Fruit fly (Drosophila melanogaster) whole organism, embryonic: ENCODE results near the gene CG31870.
A peak's percentile ranks its signal among the peaks of the same experiment; 100 is the strongest.

ENCODE experiments used
- B-H2 ChIP-seq: fragments of 200-800 bp; sonication (Bioruptor generic); optimal IDR thresholded peaks from 2 replicates; lab custom pipeline; 2018; ENCODE audit warnings: missing biosample characterization, mild to moderate bottlenecking, missing genetic modification characterization
- CG10431 ChIP-seq: fragments of 200-800 bp; sonication (Bioruptor generic); optimal IDR thresholded peaks from 3 replicates; lab custom pipeline; 2018; ENCODE audit warnings: missing biosample characterization, mild to moderate bottlenecking, missing genetic modification characterization
- CG10462 ChIP-seq: fragments of 200-800 bp; sonication (Bioruptor generic); optimal IDR thresholded peaks from 2 replicates; lab custom pipeline; 2016; ENCODE audit warnings: missing biosample characterization, missing genetic modification characterization
- CG10565 ChIP-seq: fragments of 200-800 bp; sonication (Bioruptor generic); optimal IDR thresholded peaks from 3 replicates; lab custom pipeline; 2016; ENCODE audit warnings: missing biosample characterization, mild to moderate bottlenecking, missing genetic modification characterization
- CG12155 ChIP-seq: fragments of 200-800 bp; sonication (Bioruptor generic); optimal IDR thresholded peaks from 3 replicates; lab custom pipeline; 2016; ENCODE audit warnings: missing biosample characterization, missing genetic modification characterization
- CG13287 ChIP-seq: fragments of 200-800 bp; sonication (Bioruptor generic); IDR thresholded peaks from 2 replicates; pipeline ENCODE4 v1.3.6; 2022; ENCODE audit warnings: missing biosample characterization, missing genetic modification characterization; ENCODE audit not compliant: partially characterized antibody
- CG16813 ChIP-seq: fragments of 200-800 bp; sonication (Bioruptor generic); IDR thresholded peaks from 3 replicates; pipeline ENCODE4 v1.3.6; 2022; ENCODE audit warnings: missing biosample characterization, missing genetic modification characterization; ENCODE audit not compliant: partially characterized antibody
- CG17361 ChIP-seq: fragments of 200-800 bp; sonication (Bioruptor generic); IDR thresholded peaks from 3 replicates; pipeline ENCODE4 v1.3.6; 2022; ENCODE audit warnings: missing biosample characterization, missing genetic modification characterization
- CG18599 ChIP-seq: fragments of 200-800 bp; sonication (Bioruptor generic); optimal IDR thresholded peaks from 3 replicates; lab custom pipeline; 2017; ENCODE audit warnings: missing biosample characterization, missing genetic modification characterization, mild to moderate bottlenecking, moderate library complexity, missing genetic modification reagents
- CG32532 ChIP-seq: fragments of 200-800 bp; sonication (Bioruptor generic); IDR thresholded peaks from 2 replicates; pipeline ENCODE4 v1.3.6; 2022; ENCODE audit warnings: missing biosample characterization, missing genetic modification characterization
- CG33557 ChIP-seq: fragments of 200-800 bp; sonication (Bioruptor generic); optimal IDR thresholded peaks from 2 replicates; lab custom pipeline; 2019; ENCODE audit warnings: missing biosample characterization, mild to moderate bottlenecking, missing genetic modification characterization, moderate library complexity
- CG4617 ChIP-seq: fragments of 200-800 bp; sonication (Bioruptor generic); optimal IDR thresholded peaks from 3 replicates; lab custom pipeline; 2016; ENCODE audit warnings: missing biosample characterization, missing genetic modification characterization, borderline replicate concordance
- CG6254 ChIP-seq: fragments of 200-800 bp; sonication (Bioruptor generic); optimal IDR thresholded peaks from 3 replicates; lab custom pipeline; 2017; ENCODE audit warnings: mild to moderate bottlenecking, missing biosample characterization, missing genetic modification reagents, missing genetic modification characterization
- CG6683 ChIP-seq: fragments of 200-800 bp; sonication (Bioruptor generic); optimal IDR thresholded peaks from 2 replicates; lab custom pipeline; 2017; ENCODE audit warnings: missing biosample characterization, mild to moderate bottlenecking, missing genetic modification characterization, missing genetic modification reagents
- CG8089 ChIP-seq: fragments of 200-800 bp; sonication (Bioruptor generic); optimal IDR thresholded peaks from 3 replicates; lab custom pipeline; 2016; ENCODE audit warnings: missing biosample characterization, missing genetic modification characterization
- CG8290 ChIP-seq, 3 experiments: fragments of 200-800 bp; sonication (Bioruptor generic); optimal IDR thresholded peaks; 2 replicates each; lab custom pipeline; 2016 to 2019; ENCODE audit warnings: missing biosample characterization in 3 of 3, missing genetic modification characterization in 3 of 3, mild to moderate bottlenecking in 2 of 3, moderate library complexity in 1 of 3
- CG8388 ChIP-seq: fragments of 200-800 bp; sonication (Bioruptor generic); optimal IDR thresholded peaks from 2 replicates; lab custom pipeline; 2019; ENCODE audit warnings: missing biosample characterization, mild to moderate bottlenecking, missing genetic modification characterization, moderate library complexity
- CG9215 ChIP-seq: fragments of 200-800 bp; sonication (Bioruptor generic); IDR thresholded peaks from 2 replicates; pipeline ENCODE4 v1.3.6; 2022; ENCODE audit warnings: missing biosample characterization, missing genetic modification characterization
- Dad ChIP-seq: fragments of 200-800 bp; sonication (Bioruptor generic); optimal IDR thresholded peaks from 3 replicates; lab custom pipeline; 2016; ENCODE audit warnings: missing biosample characterization, missing genetic modification characterization
- Doc2 ChIP-seq: fragments of 200-800 bp; sonication (Bioruptor generic); IDR thresholded peaks from 2 replicates; pipeline ENCODE4 v1.3.6; 2022; ENCODE audit warnings: missing biosample characterization, missing genetic modification characterization
- Doc3 ChIP-seq: fragments of 200-800 bp; sonication (Bioruptor generic); IDR thresholded peaks from 3 replicates; pipeline ENCODE4 v1.3.6; 2022; ENCODE audit warnings: missing biosample characterization, missing genetic modification characterization; ENCODE audit not compliant: partially characterized antibody
- E2f1 ChIP-seq: fragments of 200-800 bp; sonication (Bioruptor generic); IDR thresholded peaks from 2 replicates; pipeline ENCODE4 v1.3.6; 2022; ENCODE audit warnings: missing biosample characterization, missing genetic modification characterization
- Fer3 ChIP-seq: fragments of 200-800 bp; sonication (Bioruptor generic); optimal IDR thresholded peaks from 2 replicates; lab custom pipeline; 2018; ENCODE audit warnings: missing biosample characterization, mild to moderate bottlenecking, missing genetic modification characterization, moderate library complexity
- HLH4C ChIP-seq: fragments of 200-800 bp; sonication (Bioruptor generic); IDR thresholded peaks from 3 replicates; pipeline ENCODE4 v1.3.6; 2022; ENCODE audit warnings: missing biosample characterization, missing genetic modification characterization; ENCODE audit not compliant: partially characterized antibody
- HmgZ ChIP-seq: fragments of 200-800 bp; sonication (Bioruptor generic); optimal IDR thresholded peaks from 2 replicates; lab custom pipeline; 2018; ENCODE audit warnings: missing biosample characterization, mild to moderate bottlenecking, missing genetic modification characterization
- Myb ChIP-seq: fragments of 200-800 bp; sonication (Bioruptor generic); optimal IDR thresholded peaks from 2 replicates; lab custom pipeline; 2016; ENCODE audit warnings: missing biosample characterization, missing genetic modification characterization
- Neu2 ChIP-seq: fragments of 200-800 bp; sonication (Bioruptor generic); optimal IDR thresholded peaks from 3 replicates; lab custom pipeline; 2016; ENCODE audit warnings: missing biosample characterization, missing genetic modification characterization, borderline replicate concordance
- Rfx ChIP-seq: fragments of 200-800 bp; sonication (Bioruptor generic); IDR thresholded peaks from 2 replicates; pipeline ENCODE4 v1.3.6; 2022; ENCODE audit warnings: missing biosample characterization, missing genetic modification characterization
- Scr ChIP-seq: fragments of 200-800 bp; sonication (Bioruptor generic); IDR thresholded peaks from 2 replicates; pipeline ENCODE4 v1.3.6; 2022; ENCODE audit warnings: missing biosample characterization, missing genetic modification characterization; ENCODE audit not compliant: partially characterized antibody
- Sry-β ChIP-seq: fragments of 200-800 bp; sonication (Bioruptor generic); optimal IDR thresholded peaks from 2 replicates; lab custom pipeline; 2018; ENCODE audit warnings: missing biosample characterization, mild to moderate bottlenecking, missing genetic modification characterization, moderate library complexity
- Vsx1 ChIP-seq: fragments of 200-800 bp; sonication (Bioruptor generic); optimal IDR thresholded peaks from 2 replicates; lab custom pipeline; 2017; ENCODE audit warnings: missing biosample characterization, mild to moderate bottlenecking, missing genetic modification characterization, missing genetic modification reagents
- ap ChIP-seq: fragments of 200-800 bp; sonication (Bioruptor generic); IDR thresholded peaks from 2 replicates; pipeline ENCODE4 v1.3.6; 2022; ENCODE audit warnings: missing biosample characterization, missing genetic modification characterization
- br ChIP-seq: fragments of >200 bp; optimal IDR thresholded peaks from 2 replicates; lab custom pipeline; 2017
- dati ChIP-seq: fragments of 200-800 bp; sonication (Bioruptor generic); IDR thresholded peaks from 2 replicates; pipeline ENCODE4 v1.3.6; 2022; ENCODE audit warnings: missing biosample characterization, missing genetic modification characterization
- eyg ChIP-seq: fragments of 200-800 bp; sonication (Bioruptor generic); optimal IDR thresholded peaks from 3 replicates; lab custom pipeline; 2016; ENCODE audit warnings: missing biosample characterization, missing genetic modification characterization
- ftz-f1 ChIP-seq: fragments of 200-800 bp; sonication (Bioruptor generic); optimal IDR thresholded peaks from 2 replicates; lab custom pipeline; 2016; ENCODE audit warnings: missing biosample characterization, missing genetic modification characterization
- gfzf ChIP-seq: fragments of 200-800 bp; sonication (Bioruptor generic); optimal IDR thresholded peaks from 2 replicates; lab custom pipeline; 2016; ENCODE audit warnings: missing biosample characterization, mild to moderate bottlenecking, missing genetic modification characterization, moderate library complexity
- grau ChIP-seq: fragments of 200-800 bp; optimal IDR thresholded peaks from 3 replicates; lab custom pipeline; 2019; ENCODE audit warnings: missing biosample characterization, mild to moderate bottlenecking, missing genetic modification characterization, moderate library complexity
- mld ChIP-seq: fragments of 200-800 bp; sonication (Bioruptor generic); IDR thresholded peaks from 3 replicates; pipeline ENCODE4 v1.3.6; 2022; ENCODE audit warnings: missing biosample characterization, missing genetic modification characterization; ENCODE audit not compliant: partially characterized antibody
- pb ChIP-seq: fragments of 200-800 bp; sonication (Bioruptor generic); optimal IDR thresholded peaks from 3 replicates; lab custom pipeline; 2016; ENCODE audit warnings: missing biosample characterization, missing genetic modification characterization
- pum ChIP-seq: fragments of 200-800 bp; sonication (Bioruptor generic); optimal IDR thresholded peaks from 2 replicates; lab custom pipeline; 2016; ENCODE audit warnings: missing biosample characterization, missing genetic modification characterization
- row ChIP-seq: fragments of 200-800 bp; sonication (Bioruptor generic); IDR thresholded peaks from 3 replicates; pipeline ENCODE4 v1.3.6; 2022; ENCODE audit warnings: missing biosample characterization, missing genetic modification characterization
- stc ChIP-seq: fragments of 200-800 bp; sonication (Bioruptor generic); IDR thresholded peaks from 2 replicates; pipeline ENCODE4 v1.3.6; 2022; ENCODE audit warnings: missing biosample characterization, missing genetic modification characterization
- stwl ChIP-seq: fragments of 200-800 bp; sonication (Bioruptor generic); optimal IDR thresholded peaks from 3 replicates; lab custom pipeline; 2018; ENCODE audit warnings: missing biosample characterization, mild to moderate bottlenecking, missing genetic modification characterization, moderate library complexity
- tll ChIP-seq, 2 experiments: fragments of 200-800 bp in 1 of 2; fragments of >200 bp in 1 of 2; sonication (Bioruptor generic) in 1 of 2; optimal IDR thresholded peaks; 2 replicates each; lab custom pipeline; 2017 to 2019; ENCODE audit warnings: missing biosample characterization in 2 of 2, missing genetic modification characterization in 2 of 2, mild to moderate bottlenecking in 1 of 2, moderate library complexity in 1 of 2
- vnd ChIP-seq: fragments of 200-800 bp; sonication (Bioruptor generic); IDR thresholded peaks from 3 replicates; pipeline ENCODE4 v1.3.6; 2022; ENCODE audit warnings: missing biosample characterization, missing genetic modification characterization; ENCODE audit not compliant: partially characterized antibody
- zen ChIP-seq: fragments of 200-800 bp; sonication (Bioruptor generic); optimal IDR thresholded peaks from 3 replicates; lab custom pipeline; 2018; ENCODE audit warnings: missing biosample characterization, mild to moderate bottlenecking, missing genetic modification characterization, moderate library complexity
- zen2 ChIP-seq: fragments of 200-800 bp; sonication (Bioruptor generic); IDR thresholded peaks from 3 replicates; pipeline ENCODE4 v1.3.6; 2022; ENCODE audit warnings: missing biosample characterization, missing genetic modification characterization; ENCODE audit not compliant: partially characterized antibody

Gene CG31870

dm6 chr2L:10743714-10744113 lies 46.3 kb upstream of the CG31870 start, which contains the start of gene CG6729 (continued):
- TF ChIP-seq CG13287 (peak; percentile 83), CG10431 (GFP tag; lab: Kevin White, UChicago) (no peak), pum (GFP tag; lab: Kevin White, UChicago) (no peak), CG8388 (GFP tag; lab: Kevin White, UChicago) (no peak), zen (tag; lab: Kevin White, UChicago) (no peak), E2f1 (GFP tag; lab: Robert Waterston, UW) (no peak), Myb (GFP tag; lab: Kevin White, UChicago) (peak; percentile 91), tll (GFP tag; optimal IDR thresholded peaks at IDR 0.05; lab: Kevin White, UChicago) (no peak), Dad (no peak), HmgZ (tag; lab: Kevin White, UChicago) (peak; percentile 32), vnd (GFP tag; lab: Robert Waterston, UW) (peak; percentile 56; the same call in 2 of the 3 replicates), Vsx1 (GFP tag; lab: Kevin White, UChicago) (no peak), CG10565 (GFP tag; lab: Kevin White, UChicago) (no peak), br (lab: Kevin White, UChicago) (no peak), CG16813 (GFP tag; lab: Robert Waterston, UW) (peak; percentile 66), stwl (tag; lab: Kevin White, UChicago) (peak; percentile 58), ftz-f1 (GFP tag; lab: Kevin White, UChicago) (no peak), row (GFP tag; lab: Robert Waterston, UW) (no peak), CG18599 (GFP tag; lab: Kevin White, UChicago) (no peak), B-H2 (no peak), ap (GFP tag; lab: Robert Waterston, UW) (no peak), Doc3 (GFP tag; lab: Robert Waterston, UW) (peak; percentile 72; the same call in 2 of the 3 replicates), CG6254 (no peak), CG8089 (GFP tag; lab: Kevin White, UChicago) (no peak), Rfx (GFP tag; lab: Robert Waterston, UW) (no peak), CG17361 (GFP tag; lab: Robert Waterston, UW) (no peak), Neu2 (GFP tag; lab: Kevin White, UChicago) (no peak), CG4617 (GFP tag; lab: Kevin White, UChicago) (peak; percentile 41), CG32532 (GFP tag; lab: Robert Waterston, UW) (no peak), pb (GFP tag; lab: Kevin White, UChicago) (no peak), Scr (GFP tag; lab: Robert Waterston, UW) (peak; percentile 70), CG12155 (GFP tag; lab: Kevin White, UChicago) (no peak), CG10462 (GFP tag; lab: Kevin White, UChicago) (no peak), Sry-β (GFP tag; lab: Kevin White, UChicago) (no peak), zen2 (no peak; the same call in 2 of the 3 replicates), gfzf (GFP tag; lab: Kevin White, UChicago) (peak; percentile 19), HLH4C (GFP tag; lab: Robert Waterston, UW) (peak; percentile 65), CG9215 (GFP tag; lab: Robert Waterston, UW) (no peak), Doc2 (GFP tag; lab: Robert Waterston, UW) (no peak), CG33557 (GFP tag; lab: Kevin White, UChicago) (no peak), grau (tag; lab: Kevin White, UChicago) (no peak), dati (GFP tag; lab: Robert Waterston, UW) (no peak), eyg (no peak), stc (GFP tag; lab: Robert Waterston, UW) (no peak), CG6683 (GFP tag; lab: Kevin White, UChicago) (no peak), CG8290 (GFP tag; optimal IDR thresholded peaks at IDR 0.05; lab: Kevin White, UChicago) (no peak), CG8290 (tag; optimal IDR thresholded peaks at IDR 0.05; lab: Kevin White, UChicago) (no peak), mld (peak; percentile 45; the same call in 1 of the 3 replicates), Fer3 (tag; lab: Kevin White, UChicago) (no peak)
